Worm (Caenorhabditis elegans) whole organism, L1 larva: Measurements from ENCODE around the gene F54B11.10.

ENCODE experiments used
- C04F5.9 ChIP-seq: sonication (generic microtip); optimal IDR thresholded peaks from 2 replicates; lab custom pipeline; 2016; ENCODE audit warnings: missing genetic modification characterization, missing compliant biosample characterization
- C16A3.4 ChIP-seq: fragments of 150-350 bp; optimal IDR thresholded peaks from 2 replicates; lab custom pipeline; 2014; ENCODE audit warnings: missing biosample characterization, missing genetic modification characterization
- C34B4.2 ChIP-seq: sonication (generic microtip); optimal IDR thresholded peaks from 2 replicates; lab custom pipeline; 2017; ENCODE audit warnings: mild to moderate bottlenecking, missing genetic modification characterization, missing compliant biosample characterization
- F16B12.6 ChIP-seq: fragments of 150-350 bp; optimal IDR thresholded peaks from 2 replicates; lab custom pipeline; 2014; ENCODE audit warnings: missing biosample characterization, missing genetic modification characterization
- Y116A8C.19 ChIP-seq: sonication (generic microtip); optimal IDR thresholded peaks from 2 replicates; lab custom pipeline; 2016; ENCODE audit warnings: missing compliant biosample characterization, missing genetic modification characterization, borderline replicate concordance
- aha-1 ChIP-seq: fragments of 150-350 bp; optimal IDR thresholded peaks from 2 replicates; lab custom pipeline; 2014; ENCODE audit warnings: missing biosample characterization, missing genetic modification characterization
- alr-1 ChIP-seq: fragments of 200-800 bp; sonication (Bioruptor generic); optimal IDR thresholded peaks from 2 replicates; lab custom pipeline; 2018; ENCODE audit warnings: borderline replicate concordance, mild to moderate bottlenecking, missing genetic modification characterization, missing compliant biosample characterization
- ama-1 ChIP-seq: fragments of 150-350 bp; optimal IDR thresholded peaks from 2 replicates; lab custom pipeline; 2014
- blmp-1 ChIP-seq: fragments of 150-350 bp; optimal IDR thresholded peaks from 2 replicates; lab custom pipeline; 2014; ENCODE audit warnings: missing biosample characterization, missing genetic modification characterization
- ceh-63 ChIP-seq: fragments of 200-800 bp; sonication (Bioruptor generic); optimal IDR thresholded peaks from 2 replicates; lab custom pipeline; 2018; ENCODE audit warnings: mild to moderate bottlenecking, missing genetic modification characterization, missing compliant biosample characterization
- ceh-82 ChIP-seq, 3 experiments: fragments of 150-350 bp in 1 of 3; sonication (generic microtip) in 2 of 3; optimal IDR thresholded peaks; 2 replicates each; lab custom pipeline; 2014 to 2017; ENCODE audit warnings: missing biosample characterization in 3 of 3, missing genetic modification characterization in 3 of 3
- ceh-88 ChIP-seq: fragments of 200-800 bp; sonication (Bioruptor generic); IDR thresholded peaks from 2 replicates; pipeline ENCODE4 v1.3.6; 2022; ENCODE audit warnings: missing genetic modification characterization, missing compliant biosample characterization
- ceh-90 ChIP-seq: sonication (generic microtip); optimal IDR thresholded peaks from 2 replicates; lab custom pipeline; 2016; ENCODE audit warnings: missing genetic modification characterization, missing compliant biosample characterization
- ces-1 ChIP-seq: fragments of 150-350 bp; optimal IDR thresholded peaks from 2 replicates; lab custom pipeline; 2014; ENCODE audit warnings: missing biosample characterization, missing genetic modification reagents, missing genetic modification characterization
- dpl-1 ChIP-seq, 3 experiments: fragments of 150-350 bp in 2 of 3; sonication (generic microtip) in 1 of 3; optimal IDR thresholded peaks; 2 replicates each; lab custom pipeline; 2014 to 2017; ENCODE audit warnings: missing biosample characterization in 3 of 3, missing genetic modification characterization in 3 of 3, missing genetic modification reagents in 3 of 3
- dsc-1 ChIP-seq: sonication (generic microtip); optimal IDR thresholded peaks from 2 replicates; lab custom pipeline; 2016; ENCODE audit warnings: mild to moderate bottlenecking, missing genetic modification characterization, missing compliant biosample characterization
- egl-13 ChIP-seq: sonication (generic microtip); optimal IDR thresholded peaks from 2 replicates; lab custom pipeline; 2016; ENCODE audit warnings: missing genotype, missing genetic modification reagents, missing genetic modification characterization, missing compliant biosample characterization
- elt-2 ChIP-seq: sonication (generic microtip); optimal IDR thresholded peaks from 2 replicates; lab custom pipeline; 2016; ENCODE audit warnings: missing genetic modification characterization, mild to moderate bottlenecking, inconsistent platforms, missing compliant biosample characterization, missing genetic modification reagents
- fkh-4 ChIP-seq: sonication (generic microtip); optimal IDR thresholded peaks from 2 replicates; lab custom pipeline; 2016; ENCODE audit warnings: missing compliant biosample characterization, missing genetic modification characterization, borderline replicate concordance
- fkh-8 ChIP-seq: sonication (generic microtip); optimal IDR thresholded peaks from 2 replicates; lab custom pipeline; 2016; ENCODE audit warnings: mild to moderate bottlenecking, missing genetic modification characterization, missing compliant biosample characterization
- fos-1 ChIP-seq: fragments of 150-350 bp; optimal IDR thresholded peaks from 2 replicates; lab custom pipeline; 2014; ENCODE audit warnings: missing biosample characterization, missing genetic modification characterization
- grh-1 ChIP-seq: fragments of 200-800 bp; sonication (Bioruptor generic); IDR thresholded peaks from 2 replicates; pipeline ENCODE4 v1.3.6; 2022; ENCODE audit warnings: missing genetic modification reagents, missing genetic modification characterization, missing compliant biosample characterization
- hlh-4 ChIP-seq: sonication (generic microtip); optimal IDR thresholded peaks from 2 replicates; lab custom pipeline; 2016; ENCODE audit warnings: mild to moderate bottlenecking, missing genetic modification characterization, missing compliant biosample characterization
- lin-13 ChIP-seq: fragments of 150-350 bp; optimal IDR thresholded peaks from 2 replicates; lab custom pipeline; 2014; ENCODE audit warnings: missing biosample characterization, missing genetic modification reagents, missing genetic modification characterization
- lin-15B ChIP-seq: fragments of 150-350 bp; sonication (generic microtip); optimal IDR thresholded peaks from 3 replicates; lab custom pipeline; 2014; ENCODE audit warnings: missing biosample characterization, missing genetic modification characterization
- lin-35 ChIP-seq, 2 experiments: fragments of 150-350 bp; optimal IDR thresholded peaks; 2 replicates each; lab custom pipeline; 2014; ENCODE audit warnings: missing biosample characterization in 2 of 2, missing genetic modification characterization in 2 of 2, missing genetic modification reagents in 2 of 2
- lsy-2 ChIP-seq, 2 experiments: fragments of 150-350 bp; optimal IDR thresholded peaks; 2 replicates each; lab custom pipeline; 2014; ENCODE audit warnings: missing biosample characterization in 2 of 2, missing genetic modification characterization in 2 of 2
- mdl-1 ChIP-seq, 2 experiments: fragments of 150-350 bp; optimal IDR thresholded peaks; 2 replicates each; lab custom pipeline; 2014 to 2017; ENCODE audit warnings: missing biosample characterization in 2 of 2, missing genetic modification characterization in 2 of 2, inconsistent platforms in 1 of 2
- mef-2 ChIP-seq: fragments of 150-350 bp; optimal IDR thresholded peaks from 2 replicates; lab custom pipeline; 2014; ENCODE audit warnings: missing biosample characterization, missing genetic modification characterization
- nhr-11 ChIP-seq: fragments of 150-350 bp; optimal IDR thresholded peaks from 2 replicates; lab custom pipeline; 2014; ENCODE audit warnings: missing biosample characterization, missing genetic modification characterization
- nhr-12 ChIP-seq: sonication (generic microtip); optimal IDR thresholded peaks from 2 replicates; lab custom pipeline; 2017; ENCODE audit warnings: missing biosample characterization, missing genetic modification characterization
- nhr-19 ChIP-seq: fragments of 200-800 bp; sonication (Bioruptor generic); conservative IDR thresholded peaks from 2 replicates; pipeline ENCODE4 v1.3.6; 2022; ENCODE audit warnings: missing genetic modification characterization, missing compliant biosample characterization
- nhr-28 ChIP-seq: fragments of 150-350 bp; optimal IDR thresholded peaks from 2 replicates; lab custom pipeline; 2014; ENCODE audit warnings: missing biosample characterization, missing genetic modification characterization
- nhr-77 ChIP-seq: fragments of 150-350 bp; optimal IDR thresholded peaks from 2 replicates; lab custom pipeline; 2014; ENCODE audit warnings: missing biosample characterization, missing genetic modification characterization
- nhr-85 ChIP-seq: sonication (generic microtip); peaks from one replicate; lab custom pipeline; 2016; ENCODE audit warnings: missing genetic modification characterization, inconsistent platforms, missing compliant biosample characterization
- nhr-90 ChIP-seq: sonication (generic microtip); optimal IDR thresholded peaks from 2 replicates; lab custom pipeline; 2016; ENCODE audit warnings: mild to moderate bottlenecking, missing genetic modification characterization, missing compliant biosample characterization; ENCODE audit not compliant: poor library complexity
- pag-3 ChIP-seq: sonication (generic microtip); optimal IDR thresholded peaks from 2 replicates; lab custom pipeline; 2017; ENCODE audit warnings: missing genetic modification characterization, mild to moderate bottlenecking, missing compliant biosample characterization, antibody characterized with exemption, borderline replicate concordance; ENCODE audit not compliant: insufficient read depth
- pqm-1 ChIP-seq: sonication (generic microtip); optimal IDR thresholded peaks from 3 replicates; lab custom pipeline; 2017; ENCODE audit warnings: missing biosample characterization, missing genetic modification characterization
- rnt-1 ChIP-seq: sonication (generic microtip); optimal IDR thresholded peaks from 2 replicates; lab custom pipeline; 2016; ENCODE audit warnings: mild to moderate bottlenecking, missing genetic modification characterization, moderate library complexity, missing compliant biosample characterization
- skn-1 ChIP-seq: fragments of 150-350 bp; optimal IDR thresholded peaks from 2 replicates; lab custom pipeline; 2014; ENCODE audit warnings: missing biosample characterization, missing genetic modification characterization
- snu-23 ChIP-seq: sonication (generic microtip); optimal IDR thresholded peaks from 2 replicates; lab custom pipeline; 2016; ENCODE audit warnings: missing genetic modification characterization, missing compliant biosample characterization
- sox-4 ChIP-seq: sonication (generic microtip); optimal IDR thresholded peaks from 2 replicates; lab custom pipeline; 2016; ENCODE audit warnings: missing genetic modification characterization, missing compliant biosample characterization
- sptf-1 ChIP-seq: fragments of 150-350 bp; optimal IDR thresholded peaks from 2 replicates; lab custom pipeline; 2014; ENCODE audit warnings: missing biosample characterization, missing genetic modification characterization
- sup-37 ChIP-seq: fragments of 200-800 bp; sonication (Bioruptor generic); optimal IDR thresholded peaks from 2 replicates; lab custom pipeline; 2018; ENCODE audit warnings: mild to moderate bottlenecking, missing genetic modification characterization, missing compliant biosample characterization
- swsn-7 ChIP-seq: sonication (generic microtip); optimal IDR thresholded peaks from 2 replicates; lab custom pipeline; 2016; ENCODE audit warnings: missing genetic modification characterization, missing compliant biosample characterization
- tbx-2 ChIP-seq: sonication (generic microtip); optimal IDR thresholded peaks from 2 replicates; lab custom pipeline; 2016; ENCODE audit warnings: missing genetic modification characterization, missing compliant biosample characterization
- tlp-1 ChIP-seq: fragments of 150-350 bp; optimal IDR thresholded peaks from 2 replicates; lab custom pipeline; 2014; ENCODE audit warnings: missing biosample characterization, missing genetic modification characterization
- unc-30 ChIP-seq: sonication (generic microtip); optimal IDR thresholded peaks from 2 replicates; lab custom pipeline; 2017; ENCODE audit warnings: missing biosample characterization, missing genetic modification characterization
- zag-1 ChIP-seq: fragments of 150-350 bp; optimal IDR thresholded peaks from 2 replicates; lab custom pipeline; 2014; ENCODE audit warnings: missing biosample characterization, missing genetic modification characterization
- zip-4 ChIP-seq: fragments of 200-800 bp; sonication (Bioruptor generic); optimal IDR thresholded peaks from 2 replicates; lab custom pipeline; 2018; ENCODE audit warnings: mild to moderate bottlenecking, missing genetic modification characterization, moderate library complexity, missing compliant biosample characterization
- ztf-11 ChIP-seq, 2 experiments: sonication (generic microtip); optimal IDR thresholded peaks; 2 replicates each; lab custom pipeline; 2016 to 2017; ENCODE audit warnings: missing genetic modification characterization in 2 of 2, missing biosample characterization in 1 of 2, missing compliant biosample characterization in 1 of 2
- ztf-4 ChIP-seq: fragments of 150-350 bp; optimal IDR thresholded peaks from 2 replicates; lab custom pipeline; 2014; ENCODE audit warnings: missing biosample characterization, missing genetic modification characterization

The F54B11.10 gene

ce11 chrX:13539701-13540100, 42.2 kb upstream of the F54B11.10 start (continued):
- TF ChIP-seq C04F5.9 (tag; lab: Kevin White, UChicago) (no peak), nhr-90 (tag; lab: Kevin White, UChicago) (peak; percentile 77), lsy-2 (tag; optimal IDR thresholded peaks at IDR 0.05; lab: Kevin White, UChicago) (peak; percentile 43 to 67)

DNA sequence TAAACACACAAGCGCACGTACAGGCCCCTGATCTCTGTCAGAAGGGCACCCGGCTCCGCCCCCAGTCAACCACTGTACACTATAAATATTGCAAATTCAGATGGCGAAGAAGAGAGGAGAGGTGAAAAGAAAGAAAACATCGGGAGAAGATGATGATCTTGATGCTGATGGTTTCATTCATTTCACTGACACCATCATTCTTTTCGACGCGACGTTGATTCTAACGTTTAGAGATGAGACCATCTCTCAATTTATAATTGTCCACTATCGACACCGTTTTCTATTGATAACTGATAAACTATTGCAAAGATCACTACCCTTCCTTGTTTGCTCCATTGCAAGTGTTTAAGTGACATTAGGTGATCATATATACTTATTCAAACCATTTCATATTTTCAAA, 40.6 kb upstream of the F54B11.10 start:
- TF ChIP-seq ceh-88 (GFP tag; lab: Robert Waterston, UW) (no peak), zag-1 (no peak), fkh-4 (tag; lab: Kevin White, UChicago) (no peak), sox-4 (no peak), mef-2 (no peak), zip-4 (GFP tag; lab: Kevin White, UChicago) (no peak), alr-1 (tag; lab: Kevin White, UChicago) (no peak), ces-1 (GFP tag; lab: Kevin White, UChicago) (no peak), skn-1 (tag; lab: Kevin White, UChicago) (no peak), ztf-4 (no peak), ceh-90 (no peak), unc-30 (tag; lab: Kevin White, UChicago) (no peak), snu-23 (GFP tag; lab: Kevin White, UChicago) (peak; percentile 57), lsy-2 (tag; optimal IDR thresholded peaks at IDR 0.05; lab: Kevin White, UChicago) (peak in 1 of 2 experiments; percentile 36), mdl-1 (tag; optimal IDR thresholded peaks at IDR 0.05; lab: Kevin White, UChicago) (no peak), fkh-8 (tag; lab: Kevin White, UChicago) (no peak), rnt-1 (no peak), tbx-2 (tag; lab: Kevin White, UChicago) (peak; percentile 56), egl-13 (tag; lab: Kevin White, UChicago) (no peak), C16A3.4 (peak; percentile 18), sptf-1 (tag; lab: Kevin White, UChicago) (no peak), grh-1 (no peak), dpl-1 (GFP tag; optimal IDR thresholded peaks at IDR 0.05; lab: Kevin White, UChicago) (no peak), fos-1 (tag; lab: Kevin White, UChicago) (no peak), F16B12.6 (no peak), ztf-11 (tag; optimal IDR thresholded peaks at IDR 0.05; lab: Kevin White, UChicago) (no peak), C34B4.2 (tag; lab: Kevin White, UChicago) (no peak), nhr-19 (GFP tag; lab: Robert Waterston, UW) (peak; percentile 30), lin-15B (tag; lab: Kevin White, UChicago) (no peak), ama-1 (peak; percentile 59), nhr-11 (tag; lab: Kevin White, UChicago) (no peak), pag-3 (tag; lab: Kevin White, UChicago) (no peak), lin-35 (GFP tag; optimal IDR thresholded peaks at IDR 0.05; lab: Kevin White, UChicago) (peak in 1 of 2 experiments; percentile 75), pqm-1 (no peak), nhr-85 (tag; lab: Kevin White, UChicago) (peak; percentile 87), lin-13 (GFP tag; lab: Kevin White, UChicago) (no peak), sup-37 (GFP tag; lab: Kevin White, UChicago) (no peak), swsn-7 (tag; lab: Kevin White, UChicago) (no peak), tlp-1 (tag; lab: Kevin White, UChicago) (no peak), ceh-82 (tag; optimal IDR thresholded peaks at IDR 0.05; lab: Kevin White, UChicago) (no peak), dsc-1 (tag; lab: Kevin White, UChicago) (no peak), nhr-90 (tag; lab: Kevin White, UChicago) (peak; percentile 53), nhr-28 (tag; lab: Kevin White, UChicago) (no peak), ceh-63 (GFP tag; lab: Kevin White, UChicago) (no peak), nhr-12 (tag; lab: Kevin White, UChicago) (no peak), elt-2 (tag; lab: Kevin White, UChicago) (no peak), blmp-1 (tag; lab: Kevin White, UChicago) (peak; percentile 78), hlh-4 (tag; lab: Kevin White, UChicago) (no peak), Y116A8C.19 (tag; lab: Kevin White, UChicago) (no peak), nhr-77 (no peak), aha-1 (no peak)
